Fruit fly (Drosophila melanogaster): Measurements from ENCODE around the gene b.

DNA sequence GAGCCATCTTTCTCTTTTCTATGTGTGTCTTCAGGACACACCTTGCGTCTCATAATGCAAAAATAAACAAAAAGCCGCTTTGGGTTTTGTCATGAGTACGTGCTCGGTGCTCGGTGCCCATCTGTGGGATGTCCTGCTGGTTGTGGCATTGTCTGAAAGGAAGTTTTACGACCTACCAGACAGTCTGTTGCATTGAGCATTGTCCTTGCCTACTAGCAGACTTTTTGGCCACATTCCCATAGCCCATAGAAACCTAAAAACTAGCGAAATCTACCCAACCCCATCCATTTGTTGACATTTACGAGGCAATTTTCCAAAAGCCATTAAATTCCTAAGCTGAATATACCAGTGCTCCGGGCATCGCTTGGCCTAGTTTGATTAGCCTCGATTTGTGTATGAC, 30.1 kb downstream of the b start:
- TF ChIP-seq pad (GFP tag; optimal IDR thresholded peaks at IDR 0.05): no peak
- no peak for TF ChIP-seq CG5204 (GFP tag; optimal IDR thresholded peaks at IDR 0.05)
- TF ChIP-seq CG11617 (GFP tag; optimal IDR thresholded peaks at IDR 0.05): no peak
- no peak for TF ChIP-seq cic (GFP tag; optimal IDR thresholded peaks at IDR 0.05)
- TF ChIP-seq CG14711 (tag; optimal IDR thresholded peaks at IDR 0.05): no peak
- TF ChIP-seq kay (GFP tag; ENCODE audit: borderline replicate concordance): no peak

All from whole organism, adult.